Worm (Caenorhabditis elegans): ENCODE measurements around the gene npr-32.

- TF ChIP-seq pha-4 (GFP tag; IDR thresholded peaks at IDR 0.05) (no peak), pha-4 (tag; optimal IDR thresholded peaks at IDR 0.05) (no peak), arid-1 (GFP tag; conservative IDR thresholded peaks at IDR 0.05) (peak; percentile 58; the same call in 1 of the 2 replicates), nhr-76 (tag; optimal IDR thresholded peaks at IDR 0.05) (no peak), egl-27 (tag; optimal IDR thresholded peaks at IDR 0.05) (no peak), ztf-11 (tag; optimal IDR thresholded peaks at IDR 0.05) (no peak)
Observed at ce11 chrIV:17278861-17279591, 48.2 kb upstream of the npr-32 start, which contains the start of gene hsp-1.

All from whole organism, L4 larva.